Fruit fly (Drosophila melanogaster) whole organism, adult: Measurements from ENCODE around the gene CG5172.

ENCODE experiments used
- CG11617 ChIP-seq: fragments of 200-800 bp; sonication (Bioruptor generic); optimal IDR thresholded peaks from 2 replicates; lab custom pipeline; 2017; ENCODE audit warnings: mild to moderate bottlenecking, missing biosample characterization, missing genetic modification reagents, missing genetic modification characterization
- CG33017 ChIP-seq: fragments of 200-800 bp; sonication (Bioruptor generic); optimal IDR thresholded peaks from 2 replicates; lab custom pipeline; 2018; ENCODE audit warnings: missing biosample characterization, mild to moderate bottlenecking, missing genetic modification characterization, moderate library complexity

- TF ChIP-seq CG33017 (tag; lab: Kevin White, UChicago) (no peak), CG11617 (GFP tag; lab: Kevin White, UChicago) (no peak)
Measured at dm6 chrX:17237421-17237820, 16.2 kb downstream of the CG5172 start.
